Fruit fly (Drosophila melanogaster) whole organism, prepupa: ENCODE results near the gene CG10366.

ENCODE experiments used
- CG10669 ChIP-seq: fragments of 200-800 bp; sonication (Bioruptor generic); optimal IDR thresholded peaks from 3 replicates; lab custom pipeline; 2018; ENCODE audit warnings: missing biosample characterization, mild to moderate bottlenecking, missing genetic modification characterization, moderate library complexity
- CG11294 ChIP-seq: fragments of 200-800 bp; sonication (Bioruptor generic); IDR thresholded peaks from 2 replicates; pipeline ENCODE4 v1.3.6; 2022; ENCODE audit warnings: missing biosample characterization, missing genetic modification characterization
- CG11762 ChIP-seq: fragments of 200-800 bp; sonication (Bioruptor generic); optimal IDR thresholded peaks from 3 replicates; lab custom pipeline; 2016; ENCODE audit warnings: missing biosample characterization, missing genetic modification characterization; ENCODE audit not compliant: insufficient read depth
- CG11902 ChIP-seq: fragments of 200-800 bp; sonication (Bioruptor generic); optimal IDR thresholded peaks from 3 replicates; lab custom pipeline; 2016; ENCODE audit warnings: missing biosample characterization, missing genetic modification characterization
- CG15336 ChIP-seq: fragments of 200-800 bp; sonication (Bioruptor generic); IDR thresholded peaks from 2 replicates; pipeline ENCODE4 v1.3.6; 2022; ENCODE audit warnings: missing biosample characterization, missing genetic modification characterization
- CG1621 ChIP-seq: fragments of 200-800 bp; sonication (Bioruptor generic); optimal IDR thresholded peaks from 3 replicates; lab custom pipeline; 2018; ENCODE audit warnings: missing biosample characterization, mild to moderate bottlenecking, missing genetic modification characterization
- CG16779 ChIP-seq: fragments of 200-800 bp; sonication (Bioruptor generic); optimal IDR thresholded peaks from 3 replicates; lab custom pipeline; 2017; ENCODE audit warnings: missing biosample characterization, mild to moderate bottlenecking, missing genetic modification characterization
- CG3032 ChIP-seq: fragments of 200-800 bp; optimal IDR thresholded peaks from 2 replicates; lab custom pipeline; 2019; ENCODE audit warnings: missing biosample characterization, mild to moderate bottlenecking, missing genetic modification characterization, moderate library complexity
- CG31627 ChIP-seq: fragments of 200-800 bp; sonication (Bioruptor generic); optimal IDR thresholded peaks from 3 replicates; lab custom pipeline; 2016; ENCODE audit warnings: missing biosample characterization, missing genetic modification characterization
- CG32006 ChIP-seq: fragments of 200-800 bp; sonication (Bioruptor generic); optimal IDR thresholded peaks from 3 replicates; lab custom pipeline; 2017; ENCODE audit warnings: missing biosample characterization, mild to moderate bottlenecking, missing genetic modification characterization
- CG34406 ChIP-seq: fragments of 200-800 bp; sonication (Bioruptor generic); optimal IDR thresholded peaks from 3 replicates; lab custom pipeline; 2016; ENCODE audit warnings: missing biosample characterization, missing genetic modification characterization
- CG4318 ChIP-seq: fragments of 200-800 bp; sonication (Bioruptor generic); optimal IDR thresholded peaks from 3 replicates; lab custom pipeline; 2017; ENCODE audit warnings: missing biosample characterization, mild to moderate bottlenecking, missing genetic modification characterization
- CG6163 ChIP-seq: fragments of 200-800 bp; sonication (Bioruptor generic); IDR thresholded peaks from 3 replicates; pipeline ENCODE4 v1.3.6; 2022; ENCODE audit warnings: missing biosample characterization, missing genetic modification characterization
- CG6276 ChIP-seq: fragments of 200-800 bp; sonication (Bioruptor generic); optimal IDR thresholded peaks from 2 replicates; lab custom pipeline; 2017; ENCODE audit warnings: missing biosample characterization, mild to moderate bottlenecking, missing genetic modification characterization
- CG6792 ChIP-seq: fragments of 200-800 bp; sonication (Bioruptor generic); optimal IDR thresholded peaks from 3 replicates; lab custom pipeline; 2016; ENCODE audit warnings: missing biosample characterization, missing genetic modification characterization
- CG6808 ChIP-seq: fragments of 200-800 bp; sonication (Bioruptor generic); optimal IDR thresholded peaks from 3 replicates; lab custom pipeline; 2017; ENCODE audit warnings: missing biosample characterization, missing genetic modification characterization, mild to moderate bottlenecking, moderate library complexity, missing genetic modification reagents
- CG6854 ChIP-seq: fragments of 200-800 bp; sonication (Bioruptor generic); optimal IDR thresholded peaks from 2 replicates; lab custom pipeline; 2017; ENCODE audit warnings: missing biosample characterization, mild to moderate bottlenecking, missing genetic modification characterization
- CG7368 ChIP-seq: fragments of 200-800 bp; sonication (Bioruptor generic); optimal IDR thresholded peaks from 3 replicates; lab custom pipeline; 2016; ENCODE audit warnings: missing biosample characterization, missing genetic modification characterization
- CG8119 ChIP-seq: fragments of 200-800 bp; sonication (Bioruptor generic); IDR thresholded peaks from 3 replicates; pipeline ENCODE4 v1.3.6; 2022; ENCODE audit warnings: missing biosample characterization, missing genetic modification characterization
- CG8319 ChIP-seq: fragments of 200-800 bp; sonication (Bioruptor generic); optimal IDR thresholded peaks from 3 replicates; lab custom pipeline; 2016; ENCODE audit warnings: missing biosample characterization, missing genetic modification characterization
- CG8632 ChIP-seq: fragments of 200-800 bp; sonication (Bioruptor generic); optimal IDR thresholded peaks from 3 replicates; lab custom pipeline; 2016; ENCODE audit warnings: missing biosample characterization, missing genetic modification characterization
- CG9139 ChIP-seq: fragments of 200-800 bp; sonication (Bioruptor generic); optimal IDR thresholded peaks from 3 replicates; lab custom pipeline; 2017; ENCODE audit warnings: missing biosample characterization, mild to moderate bottlenecking, missing genetic modification characterization
- Eip75B ChIP-seq: fragments of 200-800 bp; sonication (Bioruptor generic); optimal IDR thresholded peaks from 3 replicates; lab custom pipeline; 2016; ENCODE audit warnings: missing biosample characterization, missing genetic modification characterization
- Eip78C ChIP-seq: fragments of 200-800 bp; sonication (Bioruptor generic); peaks from one replicate; lab custom pipeline; 2016; ENCODE audit warnings: missing biosample characterization, missing genetic modification characterization
- Eip93F ChIP-seq: fragments of 200-800 bp; sonication (Bioruptor generic); optimal IDR thresholded peaks from 2 replicates; lab custom pipeline; 2016; ENCODE audit warnings: missing biosample characterization, mild to moderate bottlenecking, missing genetic modification characterization
- Ets21C ChIP-seq: fragments of 200-800 bp; sonication (Bioruptor generic); optimal IDR thresholded peaks from 3 replicates; lab custom pipeline; 2016; ENCODE audit warnings: missing biosample characterization, missing genetic modification characterization
- Ets96B ChIP-seq: fragments of 200-800 bp; optimal IDR thresholded peaks from 2 replicates; lab custom pipeline; 2019; ENCODE audit warnings: missing biosample characterization, mild to moderate bottlenecking, missing genetic modification characterization, moderate library complexity
- Gug ChIP-seq: fragments of 200-800 bp; sonication (Bioruptor generic); IDR thresholded peaks from 2 replicates; pipeline ENCODE4 v1.3.6; 2022; ENCODE audit warnings: missing biosample characterization, missing genetic modification characterization
- Hr39 ChIP-seq: fragments of 200-800 bp; sonication (Bioruptor generic); optimal IDR thresholded peaks from 2 replicates; lab custom pipeline; 2016; ENCODE audit warnings: missing biosample characterization, missing genetic modification characterization
- Hr4 ChIP-seq: fragments of 200-800 bp; sonication (Bioruptor generic); optimal IDR thresholded peaks from 3 replicates; lab custom pipeline; 2016; ENCODE audit warnings: missing biosample characterization, missing genetic modification characterization
- Lpt ChIP-seq: fragments of 200-800 bp; sonication (Bioruptor generic); optimal IDR thresholded peaks from 3 replicates; lab custom pipeline; 2016; ENCODE audit warnings: missing biosample characterization, missing genetic modification characterization
- OdsH ChIP-seq: fragments of 200-800 bp; sonication (Bioruptor generic); optimal IDR thresholded peaks from 3 replicates; lab custom pipeline; 2016; ENCODE audit warnings: missing biosample characterization, missing genetic modification characterization
- Smox ChIP-seq: fragments of 200-800 bp; sonication (Bioruptor generic); optimal IDR thresholded peaks from 3 replicates; lab custom pipeline; 2016; ENCODE audit warnings: missing biosample characterization, missing genetic modification characterization
- Sox14 ChIP-seq: fragments of 200-800 bp; sonication (Bioruptor generic); optimal IDR thresholded peaks from 3 replicates; lab custom pipeline; 2016; ENCODE audit warnings: missing biosample characterization, missing genetic modification characterization
- Sox15 ChIP-seq: fragments of 200-800 bp; sonication (Bioruptor generic); optimal IDR thresholded peaks from 3 replicates; lab custom pipeline; 2016; ENCODE audit warnings: missing biosample characterization, missing genetic modification characterization
- achi ChIP-seq: fragments of 200-800 bp; sonication (Bioruptor generic); optimal IDR thresholded peaks from 3 replicates; lab custom pipeline; 2016; ENCODE audit warnings: missing biosample characterization, missing genetic modification characterization
- acj6 ChIP-seq: fragments of 200-800 bp; sonication (Bioruptor generic); optimal IDR thresholded peaks from 3 replicates; lab custom pipeline; 2016; ENCODE audit warnings: missing biosample characterization, missing genetic modification characterization
- cyc ChIP-seq: fragments of 200-800 bp; sonication (Bioruptor generic); optimal IDR thresholded peaks from 3 replicates; lab custom pipeline; 2016; ENCODE audit warnings: missing biosample characterization, missing genetic modification characterization
- dac ChIP-seq: fragments of 200-800 bp; sonication (Bioruptor generic); optimal IDR thresholded peaks from 2 replicates; lab custom pipeline; 2017; ENCODE audit warnings: missing biosample characterization, mild to moderate bottlenecking, missing genetic modification characterization
- dsx ChIP-seq: fragments of 200-800 bp; optimal IDR thresholded peaks from 3 replicates; lab custom pipeline; 2019; ENCODE audit warnings: missing biosample characterization, mild to moderate bottlenecking, missing genetic modification characterization, moderate library complexity; ENCODE audit not compliant: poor library complexity, severe bottlenecking
- eg ChIP-seq: fragments of 200-800 bp; sonication (Bioruptor generic); IDR thresholded peaks from 3 replicates; pipeline ENCODE4 v1.3.6; 2022; ENCODE audit warnings: missing biosample characterization, missing genetic modification characterization
- esn ChIP-seq: fragments of 200-800 bp; sonication (Bioruptor generic); optimal IDR thresholded peaks from 2 replicates; lab custom pipeline; 2016; ENCODE audit warnings: missing biosample characterization, mild to moderate bottlenecking, missing genetic modification characterization, moderate library complexity
- fd59A ChIP-seq: fragments of 200-800 bp; sonication (Bioruptor generic); optimal IDR thresholded peaks from 2 replicates; lab custom pipeline; 2017; ENCODE audit warnings: missing biosample characterization, mild to moderate bottlenecking, missing genetic modification characterization, missing genetic modification reagents
- fd85E ChIP-seq: fragments of 200-800 bp; sonication (Bioruptor generic); optimal IDR thresholded peaks from 3 replicates; lab custom pipeline; 2016; ENCODE audit warnings: missing biosample characterization, missing genetic modification characterization
- fkh ChIP-seq: fragments of 200-800 bp; sonication (Bioruptor generic); optimal IDR thresholded peaks from 3 replicates; lab custom pipeline; 2017; ENCODE audit warnings: missing biosample characterization, mild to moderate bottlenecking, missing genetic modification characterization, moderate library complexity
- net ChIP-seq: fragments of 200-800 bp; sonication (Bioruptor generic); optimal IDR thresholded peaks from 3 replicates; lab custom pipeline; 2016; ENCODE audit warnings: missing biosample characterization, missing genetic modification characterization
- pdm3 ChIP-seq: fragments of 200-800 bp; sonication (Bioruptor generic); optimal IDR thresholded peaks from 3 replicates; lab custom pipeline; 2016; ENCODE audit warnings: missing biosample characterization, missing genetic modification characterization
- salr ChIP-seq, 2 experiments: fragments of 200-800 bp; sonication (Bioruptor generic); optimal IDR thresholded peaks; 3 replicates each; lab custom pipeline; 2016 to 2018; ENCODE audit warnings: missing biosample characterization in 2 of 2, missing genetic modification characterization in 2 of 2, mild to moderate bottlenecking in 1 of 2
- topi ChIP-seq: fragments of 200-800 bp; sonication (Bioruptor generic); optimal IDR thresholded peaks from 3 replicates; lab custom pipeline; 2016; ENCODE audit warnings: missing biosample characterization, missing genetic modification characterization
- vri ChIP-seq: fragments of 200-800 bp; sonication (Bioruptor generic); optimal IDR thresholded peaks from 3 replicates; lab custom pipeline; 2016; ENCODE audit warnings: missing biosample characterization, mild to moderate bottlenecking, missing genetic modification characterization

Gene CG10366

dm6 chr2L:19586436-19587333, 2.6 kb downstream of the CG10366 start, which contains the start of gene Lar:
Gene Lar (plus strand): TSS chr2L:19586623.
- TF ChIP-seq Eip93F (GFP tag; lab: Kevin White, UChicago) = no peak
- peak; percentile 56 for TF ChIP-seq esn (GFP tag; lab: Kevin White, UChicago)
- no peak for TF ChIP-seq fd59A (GFP tag; lab: Kevin White, UChicago)
- no peak for TF ChIP-seq Eip78C (GFP tag; lab: Kevin White, UChicago)
- TF ChIP-seq acj6 (GFP tag; lab: Kevin White, UChicago) = peak; percentile 58
- TF ChIP-seq net (GFP tag; lab: Kevin White, UChicago) = peak; percentile 43
- TF ChIP-seq Hr39 (GFP tag; lab: Kevin White, UChicago) = peak; percentile 71
- peak; percentile 26 for TF ChIP-seq Smox (GFP tag; lab: Kevin White, UChicago)
- no peak for TF ChIP-seq dsx (GFP tag; lab: Kevin White, UChicago)
- TF ChIP-seq eg = peak; percentile 56
- TF ChIP-seq CG11294 = no peak
- no peak for TF ChIP-seq vri (GFP tag; lab: Kevin White, UChicago)
- TF ChIP-seq fd85E = no peak
- peak; percentile 47 for TF ChIP-seq CG3032 (tag; lab: Kevin White, UChicago)
- TF ChIP-seq CG9139 = no peak
- no peak for TF ChIP-seq CG1621 (tag; lab: Kevin White, UChicago)
- peak; percentile 59 for TF ChIP-seq Sox14 (GFP tag; lab: Kevin White, UChicago)
- peak; percentile 45 for TF ChIP-seq topi
- TF ChIP-seq CG11902 (GFP tag; lab: Kevin White, UChicago) = peak; percentile 21
- no peak for TF ChIP-seq CG6808
- TF ChIP-seq CG34406 (GFP tag; lab: Kevin White, UChicago) = peak; percentile 3
- peak; percentile 69 for TF ChIP-seq cyc (GFP tag; lab: Kevin White, UChicago)
- no peak for TF ChIP-seq CG4318 (GFP tag; lab: Kevin White, UChicago)
- TF ChIP-seq CG7368 (GFP tag; lab: Kevin White, UChicago) = peak; percentile 36
- TF ChIP-seq CG8632 (GFP tag; lab: Kevin White, UChicago) = peak; percentile 32
- no peak for TF ChIP-seq fkh
- TF ChIP-seq achi (GFP tag; lab: Kevin White, UChicago) = peak; percentile 23
- no peak for TF ChIP-seq CG6276 (GFP tag; lab: Kevin White, UChicago)
- TF ChIP-seq CG15336 (GFP tag; lab: Robert Waterston, UW) = peak; percentile 56; the same call in 1 of the 2 replicates
- peak; percentile 41 for TF ChIP-seq CG32006
- TF ChIP-seq pdm3 (GFP tag; lab: Kevin White, UChicago) = peak; percentile 55
- TF ChIP-seq CG11762 (GFP tag; lab: Kevin White, UChicago) = peak; percentile 5
- TF ChIP-seq CG8119 (GFP tag; lab: Robert Waterston, UW) = peak; percentile 33; the same call in 1 of the 3 replicates
- TF ChIP-seq Sox15 (GFP tag; lab: Kevin White, UChicago) = peak; percentile 45
- no peak for TF ChIP-seq salr (GFP tag; optimal IDR thresholded peaks at IDR 0.05; lab: Kevin White, UChicago)
- TF ChIP-seq OdsH = peak; percentile 59
- peak; percentile 45 for TF ChIP-seq Lpt (GFP tag; lab: Kevin White, UChicago)
- TF ChIP-seq Ets21C (GFP tag; lab: Kevin White, UChicago) = peak; percentile 40
- TF ChIP-seq CG31627 (GFP tag; lab: Kevin White, UChicago) = peak; percentile 67
- peak; percentile 22 for TF ChIP-seq CG10669 (GFP tag; lab: Kevin White, UChicago)
- peak; percentile 29 for TF ChIP-seq CG6792 (GFP tag; lab: Kevin White, UChicago)
- TF ChIP-seq CG16779 (tag; lab: Kevin White, UChicago) = no peak
- peak; percentile 26; the same call in 1 of the 2 replicates for TF ChIP-seq Gug (GFP tag; lab: Robert Waterston, UW)
- no peak for TF ChIP-seq CG6854 (GFP tag; lab: Kevin White, UChicago)
- peak; percentile 63 for TF ChIP-seq Eip75B
- TF ChIP-seq Hr4 (GFP tag; lab: Kevin White, UChicago) = peak; percentile 59
- TF ChIP-seq Ets96B = peak; percentile 31
- no peak; the same call in 2 of the 3 replicates for TF ChIP-seq CG6163
- peak; percentile 45 for TF ChIP-seq dac (GFP tag; lab: Kevin White, UChicago)
- TF ChIP-seq CG8319 = no peak
